Worm (Caenorhabditis elegans) whole organism, late embryonic: ENCODE data around the gene skr-13.

ENCODE experiments used
- C38D4.7 ChIP-seq: fragments of 200-800 bp; sonication (Bioruptor generic); optimal IDR thresholded peaks from 2 replicates; lab custom pipeline; 2018; ENCODE audit warnings: mild to moderate bottlenecking, missing genetic modification characterization, moderate library complexity, missing compliant biosample characterization
- ahr-1 ChIP-seq: sonication (generic microtip); optimal IDR thresholded peaks from 2 replicates; lab custom pipeline; 2016; ENCODE audit warnings: missing genetic modification characterization, missing compliant biosample characterization
- ceh-18 ChIP-seq: sonication (generic microtip); optimal IDR thresholded peaks from 2 replicates; lab custom pipeline; 2016; ENCODE audit warnings: missing genetic modification characterization, missing compliant biosample characterization
- ceh-19 ChIP-seq: fragments of 200-800 bp; sonication (Bioruptor generic); optimal IDR thresholded peaks from 2 replicates; lab custom pipeline; 2018; ENCODE audit warnings: mild to moderate bottlenecking, missing genetic modification characterization, missing compliant biosample characterization
- ceh-31 ChIP-seq: sonication (generic microtip); optimal IDR thresholded peaks from 2 replicates; lab custom pipeline; 2016; ENCODE audit warnings: missing genetic modification characterization, missing compliant biosample characterization
- ceh-45 ChIP-seq: fragments of 200-800 bp; sonication (Bioruptor generic); IDR thresholded peaks from 2 replicates; pipeline ENCODE4 v1.3.6; 2022; ENCODE audit warnings: missing genetic modification reagents, missing genetic modification characterization, missing compliant biosample characterization
- ceh-9 ChIP-seq: sonication (generic microtip); optimal IDR thresholded peaks from 2 replicates; lab custom pipeline; 2016; ENCODE audit warnings: mild to moderate bottlenecking, missing genetic modification characterization, inconsistent platforms, missing compliant biosample characterization
- che-1 ChIP-seq: sonication (generic microtip); optimal IDR thresholded peaks from 2 replicates; lab custom pipeline; 2016; ENCODE audit warnings: mild to moderate bottlenecking, missing genetic modification characterization, missing compliant biosample characterization
- elt-2 ChIP-seq: sonication (generic microtip); optimal IDR thresholded peaks from 2 replicates; lab custom pipeline; 2016; ENCODE audit warnings: missing genetic modification reagents, missing genetic modification characterization, missing compliant biosample characterization
- ets-4 ChIP-seq: sonication (generic microtip); optimal IDR thresholded peaks from 2 replicates; lab custom pipeline; 2016; ENCODE audit warnings: missing genetic modification characterization, missing compliant biosample characterization
- fax-1 ChIP-seq: sonication (generic microtip); optimal IDR thresholded peaks from 2 replicates; lab custom pipeline; 2016; ENCODE audit warnings: missing genotype, missing genetic modification characterization, missing compliant biosample characterization
- fkh-10 ChIP-seq: fragments of 150-350 bp; optimal IDR thresholded peaks from 2 replicates; lab custom pipeline; 2014; ENCODE audit warnings: missing biosample characterization, missing genetic modification reagents, missing genetic modification characterization
- fkh-6 ChIP-seq: sonication (generic microtip); optimal IDR thresholded peaks from 2 replicates; lab custom pipeline; 2016; ENCODE audit warnings: missing genetic modification characterization, missing compliant biosample characterization
- hlh-13 ChIP-seq: fragments of 200-800 bp; sonication (Bioruptor generic); optimal IDR thresholded peaks from 2 replicates; lab custom pipeline; 2018; ENCODE audit warnings: mild to moderate bottlenecking, missing genetic modification characterization, missing compliant biosample characterization
- hlh-15 ChIP-seq: sonication (generic microtip); optimal IDR thresholded peaks from 2 replicates; lab custom pipeline; 2016; ENCODE audit warnings: missing genetic modification characterization, missing compliant biosample characterization
- hlh-6 ChIP-seq: sonication (generic microtip); optimal IDR thresholded peaks from 2 replicates; lab custom pipeline; 2016; ENCODE audit warnings: missing genotype, missing genetic modification characterization, missing compliant biosample characterization
- lim-6 ChIP-seq: sonication (generic microtip); optimal IDR thresholded peaks from 2 replicates; lab custom pipeline; 2016; ENCODE audit warnings: missing genetic modification characterization, missing compliant biosample characterization
- madf-2 ChIP-seq: sonication (generic microtip); optimal IDR thresholded peaks from 2 replicates; lab custom pipeline; 2017; ENCODE audit warnings: missing genetic modification characterization, missing compliant biosample characterization
- nfya-1 ChIP-seq: sonication (generic microtip); optimal IDR thresholded peaks from 2 replicates; lab custom pipeline; 2017; ENCODE audit warnings: missing genetic modification characterization, mild to moderate bottlenecking, missing compliant biosample characterization, antibody characterized with exemption, moderate library complexity
- nhr-11 ChIP-seq: fragments of 150-350 bp; optimal IDR thresholded peaks from 2 replicates; lab custom pipeline; 2014; ENCODE audit warnings: missing biosample characterization, missing genetic modification characterization
- odd-2 ChIP-seq: sonication (generic microtip); optimal IDR thresholded peaks from 2 replicates; lab custom pipeline; 2017; ENCODE audit warnings: antibody characterized with exemption, mild to moderate bottlenecking, missing genetic modification characterization, missing compliant biosample characterization
- pag-3 ChIP-seq: sonication (generic microtip); optimal IDR thresholded peaks from 2 replicates; lab custom pipeline; 2016; ENCODE audit warnings: missing compliant biosample characterization, missing genetic modification characterization, borderline replicate concordance
- pat-9 ChIP-seq: fragments of 200-800 bp; sonication (Bioruptor generic); optimal IDR thresholded peaks from 2 replicates; lab custom pipeline; 2018; ENCODE audit warnings: mild to moderate bottlenecking, missing genetic modification characterization, moderate library complexity, missing compliant biosample characterization
- pha-2 ChIP-seq: sonication (generic microtip); optimal IDR thresholded peaks from 2 replicates; lab custom pipeline; 2017; ENCODE audit warnings: mild to moderate bottlenecking, missing genetic modification characterization, missing compliant biosample characterization
- pqm-1 ChIP-seq: sonication (generic microtip); optimal IDR thresholded peaks from 2 replicates; lab custom pipeline; 2016; ENCODE audit warnings: missing genetic modification characterization, missing compliant biosample characterization
- pros-1 ChIP-seq: fragments of 150-350 bp; optimal IDR thresholded peaks from 2 replicates; lab custom pipeline; 2014; ENCODE audit warnings: missing biosample characterization, missing genetic modification reagents, missing genetic modification characterization
- ref-2 ChIP-seq: sonication (generic microtip); optimal IDR thresholded peaks from 2 replicates; lab custom pipeline; 2016; ENCODE audit warnings: missing genetic modification characterization, missing compliant biosample characterization
- rnt-1 ChIP-seq: sonication (generic microtip); optimal IDR thresholded peaks from 2 replicates; lab custom pipeline; 2016; ENCODE audit warnings: missing genetic modification characterization, missing compliant biosample characterization
- sdc-2 ChIP-seq: sonication (generic microtip); optimal IDR thresholded peaks from 2 replicates; lab custom pipeline; 2016; ENCODE audit warnings: missing genotype, missing genetic modification characterization, missing compliant biosample characterization
- sox-2 ChIP-seq: fragments of 200-800 bp; sonication (Bioruptor generic); IDR thresholded peaks from 2 replicates; pipeline ENCODE4 v1.3.6; 2022; ENCODE audit warnings: missing genetic modification reagents, missing genetic modification characterization, missing compliant biosample characterization
- sox-4 ChIP-seq: sonication (generic microtip); optimal IDR thresholded peaks from 2 replicates; lab custom pipeline; 2017; ENCODE audit warnings: mild to moderate bottlenecking, missing genetic modification characterization, inconsistent platforms, missing compliant biosample characterization
- tbx-2 ChIP-seq: sonication (generic microtip); optimal IDR thresholded peaks from 2 replicates; lab custom pipeline; 2016; ENCODE audit warnings: missing genetic modification characterization, missing compliant biosample characterization
- ttx-3 ChIP-seq: sonication (generic microtip); optimal IDR thresholded peaks from 2 replicates; lab custom pipeline; 2016; ENCODE audit warnings: missing genetic modification reagents, missing genetic modification characterization, missing compliant biosample characterization
- unc-42 ChIP-seq: sonication (generic microtip); optimal IDR thresholded peaks from 2 replicates; lab custom pipeline; 2016; ENCODE audit warnings: missing genotype, missing genetic modification characterization, missing compliant biosample characterization
- unc-86 ChIP-seq: sonication (generic microtip); optimal IDR thresholded peaks from 2 replicates; lab custom pipeline; 2016; ENCODE audit warnings: missing genetic modification characterization, missing compliant biosample characterization
- ztf-16 ChIP-seq: sonication (generic microtip); optimal IDR thresholded peaks from 2 replicates; lab custom pipeline; 2017; ENCODE audit warnings: missing genetic modification characterization, missing compliant biosample characterization

The skr-13 gene

ce11 chrIV:17193491-17193890 lies 31.1 kb upstream of the skr-13 start:
- TF ChIP-seq pqm-1 (tag; lab: Kevin White, UChicago) = no peak
- TF ChIP-seq odd-2 = no peak
- TF ChIP-seq sox-2 (GFP tag; lab: Robert Waterston, UW) = no peak
- TF ChIP-seq madf-2 (tag; lab: Kevin White, UChicago) = no peak
- TF ChIP-seq ttx-3 (tag; lab: Kevin White, UChicago) = no peak
- no peak for TF ChIP-seq hlh-6 (tag; lab: Kevin White, UChicago)
- TF ChIP-seq nfya-1 (tag; lab: Kevin White, UChicago) = no peak
- TF ChIP-seq fkh-10 (GFP tag; lab: Kevin White, UChicago) = no peak
- no peak for TF ChIP-seq ztf-16
- no peak for TF ChIP-seq ceh-19 (GFP tag; lab: Kevin White, UChicago)
- TF ChIP-seq ref-2 = no peak
- TF ChIP-seq nhr-11 (tag; lab: Kevin White, UChicago) = no peak
- no peak for TF ChIP-seq pag-3 (tag; lab: Kevin White, UChicago)
- no peak for TF ChIP-seq rnt-1
- TF ChIP-seq che-1 (tag; lab: Kevin White, UChicago) = no peak

ce11 chrIV:17191791-17192190 lies 29.4 kb upstream of the skr-13 start, which contains the start of gene flp-17:
flp-17 (minus strand) TSS chrIV:17191891.
- TF ChIP-seq ahr-1 (tag; lab: Kevin White, UChicago) = no peak
- no peak for TF ChIP-seq odd-2
- TF ChIP-seq C38D4.7 (GFP tag; lab: Kevin White, UChicago) = no peak
- TF ChIP-seq unc-86 (tag; lab: Kevin White, UChicago) = no peak
- TF ChIP-seq lim-6 (tag; lab: Kevin White, UChicago) = no peak
- TF ChIP-seq ztf-16 = no peak
- no peak for TF ChIP-seq sdc-2 (tag; lab: Kevin White, UChicago)
- TF ChIP-seq ceh-9 = no peak
- TF ChIP-seq fax-1 (tag; lab: Kevin White, UChicago) = no peak
- TF ChIP-seq ceh-31 (tag; lab: Kevin White, UChicago) = no peak
- TF ChIP-seq elt-2 = no peak
- no peak for TF ChIP-seq ceh-45 (GFP tag; lab: Robert Waterston, UW)
- TF ChIP-seq ceh-19 (GFP tag; lab: Kevin White, UChicago) = no peak
- TF ChIP-seq, all 69 proteins: peak for 0

- TF ChIP-seq ets-4 (no peak), ceh-18 (tag; lab: Kevin White, UChicago) (no peak)
These were observed 26.8 kb upstream of the skr-13 start for ce11 chrIV:17189193-17189592.

ce11 chrIV:17183629-17184028 lies 21.2 kb upstream of the skr-13 start, which contains the start of gene col-138:
col-138 (minus strand) TSS chrIV:17183729.
- TF ChIP-seq unc-42 (tag; lab: Kevin White, UChicago) (no peak), tbx-2 (tag; lab: Kevin White, UChicago) (no peak), sox-4 (tag; lab: Kevin White, UChicago) (no peak), pha-2 (tag; lab: Kevin White, UChicago) (no peak)

ce11 chrIV:17183032-17183608 lies 20.7 kb upstream of the skr-13 start:
- TF ChIP-seq ttx-3 (tag; lab: Kevin White, UChicago) = no peak
- TF ChIP-seq hlh-13 (GFP tag; lab: Kevin White, UChicago) = no peak
- TF ChIP-seq hlh-6 (tag; lab: Kevin White, UChicago) = peak; percentile 32
- no peak for TF ChIP-seq ceh-18 (tag; lab: Kevin White, UChicago)
- no peak for TF ChIP-seq pat-9 (tag; lab: Kevin White, UChicago)
- TF ChIP-seq fkh-10 (GFP tag; lab: Kevin White, UChicago) = no peak
- no peak for TF ChIP-seq ref-2
- TF ChIP-seq ceh-19 (GFP tag; lab: Kevin White, UChicago) = no peak
- no peak for TF ChIP-seq ets-4
- TF ChIP-seq hlh-15 (tag; lab: Kevin White, UChicago) = no peak
- peak; percentile 9 for TF ChIP-seq fkh-6 (tag; lab: Kevin White, UChicago)
- TF ChIP-seq pros-1 = no peak
- TF ChIP-seq, all 69 proteins: peak for 2
